Fruit fly (Drosophila melanogaster): ENCODE data around the gene CG32532.

Gene CG32532

dm6 chrX:19494830-19495610, 52.3 kb downstream of the CG32532 start, which contains the start of the genes ksh, CG14200 and Pfrx (continued):
- TF ChIP-seq bcd (GFP tag; optimal IDR thresholded peaks at IDR 0.05) (peak; percentile 5), toy (GFP tag; IDR thresholded peaks at IDR 0.05) (no peak), CG6791 (GFP tag; IDR thresholded peaks at IDR 0.05; ENCODE audit: partially characterized antibody) (peak; percentile 94), CoRest (tag; optimal IDR thresholded peaks at IDR 0.05) (peak; percentile 22), CG12659 (GFP tag; optimal IDR thresholded peaks at IDR 0.05) (peak; percentile 38), D19A (tag; optimal IDR thresholded peaks at IDR 0.05) (no peak), CG4617 (GFP tag; optimal IDR thresholded peaks at IDR 0.05; ENCODE audit: borderline replicate concordance) (no peak), row (GFP tag; IDR thresholded peaks at IDR 0.05) (peak; percentile 72), CG15601 (tag; optimal IDR thresholded peaks at IDR 0.05) (peak; percentile 11), CG2199 (GFP tag; IDR thresholded peaks at IDR 0.05) (no peak), Elba2 (GFP tag; optimal IDR thresholded peaks at IDR 0.05) (no peak), CG17802 (tag; optimal IDR thresholded peaks at IDR 0.05) (peak; percentile 63), ara (GFP tag; IDR thresholded peaks at IDR 0.05) (no peak), peb (GFP tag; IDR thresholded peaks at IDR 0.05) (no peak), Ptx1 (GFP tag; IDR thresholded peaks at IDR 0.05) (peak; percentile 38; the same call in 1 of the 2 replicates), Xbp1 (GFP tag; optimal IDR thresholded peaks at IDR 0.05) (no peak), CG34376 (GFP tag; optimal IDR thresholded peaks at IDR 0.05) (no peak), Blimp-1 (GFP tag; optimal IDR thresholded peaks at IDR 0.05) (no peak), CG10959 (GFP tag; IDR thresholded peaks at IDR 0.05) (no peak), HLHmδ (GFP tag; optimal IDR thresholded peaks at IDR 0.05) (no peak), fu2 (GFP tag; optimal IDR thresholded peaks at IDR 0.05) (no peak), CG8765 (GFP tag; IDR thresholded peaks at IDR 0.05) (no peak), pan (optimal IDR thresholded peaks at IDR 0.05) (no peak), pan (GFP tag; optimal IDR thresholded peaks at IDR 0.05 in 1 of 2, IDR thresholded peaks at IDR 0.05 in 1 of 2) (no peak), CG18764 (GFP tag; optimal IDR thresholded peaks at IDR 0.05) (no peak), CG3065 (GFP tag; optimal IDR thresholded peaks at IDR 0.05) (no peak), tio (GFP tag; optimal IDR thresholded peaks at IDR 0.05) (no peak), CG11695 (GFP tag; IDR thresholded peaks at IDR 0.05) (no peak), fd96Cb (tag; optimal IDR thresholded peaks at IDR 0.05) (no peak), ssp (GFP tag; IDR thresholded peaks at IDR 0.05) (peak; percentile 98), Hr3 (GFP tag; optimal IDR thresholded peaks at IDR 0.05) (peak; percentile 65), disco-r (GFP tag; optimal IDR thresholded peaks at IDR 0.05) (no peak), amos (GFP tag; IDR thresholded peaks at IDR 0.05; ENCODE audit: partially characterized antibody) (peak; percentile 97), CG8478 (optimal IDR thresholded peaks at IDR 0.05) (no peak), CG6765 (GFP tag; optimal IDR thresholded peaks at IDR 0.05) (no peak), Eip74EF (GFP tag; optimal IDR thresholded peaks at IDR 0.05) (no peak), pzg (GFP tag; optimal IDR thresholded peaks at IDR 0.05) (peak; percentile 78), Hsf (GFP tag; optimal IDR thresholded peaks at IDR 0.05) (no peak), BtbVII (GFP tag; optimal IDR thresholded peaks at IDR 0.05) (no peak), C15 (GFP tag; IDR thresholded peaks at IDR 0.05) (no peak), CG4854 (GFP tag; optimal IDR thresholded peaks at IDR 0.05) (no peak), esg (GFP tag; conservative IDR thresholded peaks at IDR 0.05) (no peak), btn (GFP tag; optimal IDR thresholded peaks at IDR 0.05) (no peak), Bteb2 (GFP tag; optimal IDR thresholded peaks at IDR 0.05) (no peak), pfk (GFP tag; optimal IDR thresholded peaks at IDR 0.05) (peak; percentile 31), CG13296 (GFP tag; optimal IDR thresholded peaks at IDR 0.05) (no peak), Deaf1 (tag; optimal IDR thresholded peaks at IDR 0.05) (no peak), CG42726 (GFP tag; IDR thresholded peaks at IDR 0.05; ENCODE audit: partially characterized antibody) (peak; percentile 94), Nf-YB (GFP tag; optimal IDR thresholded peaks at IDR 0.05) (no peak), Sin3A (optimal IDR thresholded peaks at IDR 0.05) (peak; percentile 39)

Measured in whole organism, embryonic.